Worm (Caenorhabditis elegans): Measurements from ENCODE around the gene lgc-41.

DNA sequence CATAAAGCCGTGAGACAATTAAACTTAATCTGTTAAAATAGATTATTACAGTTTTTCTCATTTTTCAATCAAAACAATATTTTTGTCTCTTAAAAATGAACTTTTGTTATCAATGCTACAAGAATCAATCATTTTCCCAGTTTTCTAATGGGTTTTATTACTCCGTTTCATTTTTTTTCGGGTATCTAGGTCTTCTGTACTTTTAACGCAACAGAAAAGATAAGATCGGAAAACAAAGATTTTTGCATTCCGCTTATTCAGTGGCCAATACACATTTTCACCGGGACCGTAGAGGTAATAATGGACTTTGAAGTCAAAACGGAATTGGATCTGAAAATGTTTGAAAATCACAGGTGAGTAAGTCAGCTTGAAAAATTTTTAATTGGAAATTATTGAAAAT is 34.7 kb downstream of the lgc-41 start, which contains the start of gene C33D3.4:
- TF ChIP-seq nhr-77 (tag; optimal IDR thresholded peaks at IDR 0.05) (no peak), nhr-76 (tag; optimal IDR thresholded peaks at IDR 0.05) (no peak)
